In the genomic region with DNA sequence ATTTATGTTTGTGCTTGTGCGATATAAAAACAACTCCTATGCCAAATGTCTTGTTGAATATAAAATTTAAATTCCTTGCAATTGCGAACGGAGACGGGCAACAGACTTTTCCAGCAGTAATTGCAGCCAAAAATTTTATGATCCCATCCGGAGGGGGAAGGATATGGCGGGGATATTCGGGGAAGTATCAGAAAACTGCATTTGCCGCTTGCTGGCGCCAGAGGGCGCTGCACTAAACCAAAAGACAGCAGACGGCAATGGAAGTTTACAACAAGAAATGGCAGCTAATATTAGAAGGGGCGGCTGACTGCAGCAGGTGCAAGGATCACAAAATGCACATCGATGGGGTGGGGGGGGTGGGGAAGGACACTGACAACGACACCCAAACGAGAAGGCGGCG, we compare ENCODE assay signal across 2 fruit fly cellular contexts.
TF ChIP-seq lines count a peak whose summit lies in the region.

No protein-coding gene starts in this region.

- peak; percentile 65 to 80 for TF ChIP-seq CTCF in S2 (optimal IDR thresholded peaks at IDR 0.05; lab: Kevin White, UChicago)
- peak; percentile 84 for TF ChIP-seq CTCF in whole organism, embryonic (GFP tag; optimal IDR thresholded peaks at IDR 0.05; lab: Kevin White, UChicago)

TF ChIP-seq in whole organism, embryonic, 481 proteins besides CTCF, POLR2A, EP300 and RAD21:
- peak; percentile 27; the same call in 1 of the 2 replicates for TF ChIP-seq CG42726 (GFP tag; IDR thresholded peaks at IDR 0.05; lab: Robert Waterston, UW; ENCODE audit: partially characterized antibody)
- no peak for TF ChIP-seq Myb (GFP tag; optimal IDR thresholded peaks at IDR 0.05; lab: Kevin White, UChicago)
- no peak for TF ChIP-seq mld (GFP tag; IDR thresholded peaks at IDR 0.05; lab: Robert Waterston, UW; ENCODE audit: partially characterized antibody)
- TF ChIP-seq CG15514 (GFP tag; optimal IDR thresholded peaks at IDR 0.05; lab: Kevin White, UChicago), result no peak
- no peak for TF ChIP-seq mirr (GFP tag; optimal IDR thresholded peaks at IDR 0.05; lab: Kevin White, UChicago)
- TF ChIP-seq sqz (GFP tag; optimal IDR thresholded peaks at IDR 0.05; lab: Kevin White, UChicago), result no peak
